Fruit fly (Drosophila melanogaster): Measurements from ENCODE around the gene CG42359.
A peak's percentile ranks its signal among the peaks of the same experiment; 100 is the strongest.

CG42359 gene

dm6 chr3R:19153502-19153983 is 8.6 kb downstream of the CG42359 start, which contains the start of gene CG5835 (continued):
- TF ChIP-seq CG15011 (GFP tag; optimal IDR thresholded peaks at IDR 0.05) (no peak), chinmo (GFP tag; IDR thresholded peaks at IDR 0.05; ENCODE audit: partially characterized antibody) (0 out of 4 replicates have a peak, but pooled peaks have one; percentile 65), CkIIα-i1 (GFP tag; IDR thresholded peaks at IDR 0.05) (no peak), CG2116 (GFP tag; optimal IDR thresholded peaks at IDR 0.05) (peak; percentile 16), CG11085 (GFP tag; IDR thresholded peaks at IDR 0.05) (0 out of 2 replicates have a peak, but pooled peaks have one; percentile 23), rib (GFP tag; IDR thresholded peaks at IDR 0.05) (0 out of 2 replicates have a peak, but pooled peaks have one; percentile 65), CG10431 (GFP tag; optimal IDR thresholded peaks at IDR 0.05) (no peak), yki (optimal IDR thresholded peaks at IDR 0.05) (no peak), CG16815 (GFP tag; optimal IDR thresholded peaks at IDR 0.05) (no peak), fd3F (GFP tag; optimal IDR thresholded peaks at IDR 0.05) (no peak), Hmx (GFP tag; optimal IDR thresholded peaks at IDR 0.05) (no peak), CG10209 (GFP tag; optimal IDR thresholded peaks at IDR 0.05) (no peak), cwo (GFP tag; optimal IDR thresholded peaks at IDR 0.05) (peak; percentile 13), Mes4 (GFP tag; optimal IDR thresholded peaks at IDR 0.05) (no peak), CG31365 (tag; optimal IDR thresholded peaks at IDR 0.05) (peak; percentile 19), Med (GFP tag) (peak; percentile 74), CG7271 (tag; optimal IDR thresholded peaks at IDR 0.05) (no peak), hkb (optimal IDR thresholded peaks at IDR 0.05) (no peak), hkb (GFP tag; IDR thresholded peaks at IDR 0.05) (0 out of 2 replicates have a peak, but pooled peaks have one; percentile 17), HLH4C (GFP tag; IDR thresholded peaks at IDR 0.05; ENCODE audit: partially characterized antibody) (no peak; the same call in 2 of the 3 replicates), lmd (GFP tag; IDR thresholded peaks at IDR 0.05) (no peak), phol (tag; optimal IDR thresholded peaks at IDR 0.05) (no peak), CG4707 (GFP tag; optimal IDR thresholded peaks at IDR 0.05) (no peak), CG33213 (GFP tag; optimal IDR thresholded peaks at IDR 0.05) (no peak), CG11504 (tag; optimal IDR thresholded peaks at IDR 0.05) (peak; percentile 12), Sin3A (optimal IDR thresholded peaks at IDR 0.05) (no peak), CG10654 (GFP tag; optimal IDR thresholded peaks at IDR 0.05) (no peak), aop (GFP tag; IDR thresholded peaks at IDR 0.05) (no peak), TFAM (GFP tag; optimal IDR thresholded peaks at IDR 0.05) (no peak), CG6689 (GFP tag; IDR thresholded peaks at IDR 0.05) (peak; percentile 63; the same call in 1 of the 2 replicates), CrebB (tag; optimal IDR thresholded peaks at IDR 0.05) (peak; percentile 26), NC2β (GFP tag; optimal IDR thresholded peaks at IDR 0.05) (no peak), CG14441 (GFP tag; IDR thresholded peaks at IDR 0.05) (no peak), CG13894 (tag; optimal IDR thresholded peaks at IDR 0.05) (peak; percentile 11), HLHmδ (GFP tag; optimal IDR thresholded peaks at IDR 0.05) (no peak), pros (GFP tag; optimal IDR thresholded peaks at IDR 0.05) (no peak), Lhr (GFP tag; optimal IDR thresholded peaks at IDR 0.05) (no peak), MESR4 (GFP tag; optimal IDR thresholded peaks at IDR 0.05) (peak; percentile 14), Abd-B (GFP tag; optimal IDR thresholded peaks at IDR 0.05) (no peak), CG3847 (GFP tag; IDR thresholded peaks at IDR 0.05) (no peak), br (optimal IDR thresholded peaks at IDR 0.05) (no peak), Gug (GFP tag; IDR thresholded peaks at IDR 0.05) (no peak), nom (GFP tag; optimal IDR thresholded peaks at IDR 0.05) (no peak), sqz (GFP tag; optimal IDR thresholded peaks at IDR 0.05) (no peak), CG9437 (GFP tag; optimal IDR thresholded peaks at IDR 0.05) (no peak), CG32772 (GFP tag; IDR thresholded peaks at IDR 0.05) (no peak), stwl (tag; optimal IDR thresholded peaks at IDR 0.05) (peak; percentile 10), ase (GFP tag; IDR thresholded peaks at IDR 0.05) (no peak), CG3281 (GFP tag; optimal IDR thresholded peaks at IDR 0.05) (no peak), BEAF-32 (GFP tag; optimal IDR thresholded peaks at IDR 0.05) (peak; percentile 7), CG13287 (GFP tag; IDR thresholded peaks at IDR 0.05; ENCODE audit: partially characterized antibody) (peak; percentile 56; the same call in 1 of the 2 replicates)
